Fruit fly (Drosophila melanogaster): Measurements from ENCODE around the gene CG14313.

The CG14313 gene

DNA sequence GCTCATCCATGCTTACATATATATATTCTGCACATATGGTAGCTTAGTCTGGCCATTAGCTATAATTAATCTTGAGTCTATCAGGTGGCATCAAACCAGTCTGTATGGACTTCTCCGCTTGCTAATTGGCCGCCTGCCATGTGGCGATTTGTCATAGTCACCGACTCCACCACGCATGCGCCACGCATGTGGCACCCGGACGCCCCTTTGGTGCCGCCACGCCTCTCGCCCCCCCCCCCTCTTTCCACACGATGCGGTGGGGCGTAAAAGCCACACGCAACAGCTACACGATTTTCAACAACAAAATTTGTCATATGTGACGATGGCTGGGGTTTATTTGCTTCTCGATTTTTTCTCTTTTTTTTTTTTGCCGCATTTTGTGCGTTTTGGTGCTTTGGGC, 38.1 kb downstream of the CG14313 start:
- TF ChIP-seq D1 (tag; optimal IDR thresholded peaks at IDR 0.05) (no peak), rn (GFP tag; IDR thresholded peaks at IDR 0.05) (no peak), CG4496 (GFP tag; IDR thresholded peaks at IDR 0.05) (0 out of 3 replicates have a peak, but pooled peaks have one; percentile 33)

DNA sequence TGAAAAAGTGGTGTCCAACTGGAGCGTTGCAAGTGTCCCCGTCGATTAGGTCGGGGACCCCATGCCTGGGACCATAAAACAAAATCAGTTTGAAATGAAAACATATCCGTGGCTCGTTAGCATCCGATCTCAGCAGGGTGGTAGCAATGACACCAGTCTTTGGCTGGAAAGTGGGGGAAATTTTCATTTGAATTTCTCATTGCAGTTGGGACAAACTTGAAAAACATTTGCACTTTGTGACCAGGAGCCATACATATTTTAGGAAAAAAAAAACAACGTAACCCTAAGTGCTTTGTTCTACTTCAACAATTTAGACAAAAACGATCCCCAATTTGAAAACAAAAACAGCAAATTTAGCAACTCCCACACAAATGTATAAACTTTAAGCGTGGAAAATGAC, 39.9 kb downstream of the CG14313 start, which contains the start of gene CG14316:
Gene CG14316 (plus strand): TSS at position 301 of the 400 bp plus-strand sequence.
- TF ChIP-seq CG10348 (GFP tag; IDR thresholded peaks at IDR 0.05) (no peak), Pif1A (GFP tag; optimal IDR thresholded peaks at IDR 0.05) (no peak), CG12605 (GFP tag; IDR thresholded peaks at IDR 0.05) (no peak), Pif1B (GFP tag; optimal IDR thresholded peaks at IDR 0.05) (no peak), CG13204 (GFP tag; optimal IDR thresholded peaks at IDR 0.05) (no peak), CG8301 (tag; optimal IDR thresholded peaks at IDR 0.05) (no peak), CG15710 (tag; optimal IDR thresholded peaks at IDR 0.05) (no peak), rn (GFP tag; IDR thresholded peaks at IDR 0.05) (no peak)

DNA sequence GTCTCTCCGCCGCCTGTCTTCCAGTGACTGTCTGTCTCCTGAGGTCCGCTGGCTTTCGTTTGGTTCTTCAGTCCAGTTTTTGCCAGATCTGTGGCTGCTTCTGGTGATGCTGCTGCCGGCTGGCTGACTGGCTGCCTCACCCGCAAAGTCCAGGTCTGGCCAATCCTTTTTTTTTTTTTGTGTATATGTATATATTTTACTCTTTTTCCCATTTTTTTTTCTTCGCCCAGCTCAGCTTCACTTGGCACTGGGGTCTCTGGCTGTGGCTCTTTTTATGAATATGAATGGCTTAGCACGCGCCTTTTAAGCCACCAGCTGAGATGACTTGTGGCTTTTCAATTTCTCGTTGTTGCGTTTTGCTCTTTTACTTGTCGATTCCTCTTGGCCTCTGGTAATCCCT, 45.1 kb downstream of the CG14313 start:
- TF ChIP-seq CG8159 (tag; optimal IDR thresholded peaks at IDR 0.05), result peak; percentile 44
- no peak for TF ChIP-seq CG32121 (GFP tag; IDR thresholded peaks at IDR 0.05)
- TF ChIP-seq CG13204 (GFP tag; optimal IDR thresholded peaks at IDR 0.05), result peak; percentile 76
- peak; percentile 5 for TF ChIP-seq CG14655 (GFP tag; optimal IDR thresholded peaks at IDR 0.05)
- peak; percentile 69; the same call in 2 of the 3 replicates for TF ChIP-seq CG4496 (GFP tag; IDR thresholded peaks at IDR 0.05)
- TF ChIP-seq Pif1B (GFP tag; optimal IDR thresholded peaks at IDR 0.05), result peak; percentile 18
- TF ChIP-seq D1 (tag; optimal IDR thresholded peaks at IDR 0.05), result no peak
- TF ChIP-seq gl (tag; optimal IDR thresholded peaks at IDR 0.05), result peak; percentile 60
- peak; percentile 50 for TF ChIP-seq CG15710 (tag; optimal IDR thresholded peaks at IDR 0.05)
- no peak for TF ChIP-seq CG12605 (GFP tag; IDR thresholded peaks at IDR 0.05)
- peak; percentile 21 for TF ChIP-seq EcR (GFP tag; optimal IDR thresholded peaks at IDR 0.05)
- peak; percentile 21 for TF ChIP-seq CG17806 (tag; optimal IDR thresholded peaks at IDR 0.05)
- TF ChIP-seq CG34367 (tag; optimal IDR thresholded peaks at IDR 0.05), result peak; percentile 9

DNA sequence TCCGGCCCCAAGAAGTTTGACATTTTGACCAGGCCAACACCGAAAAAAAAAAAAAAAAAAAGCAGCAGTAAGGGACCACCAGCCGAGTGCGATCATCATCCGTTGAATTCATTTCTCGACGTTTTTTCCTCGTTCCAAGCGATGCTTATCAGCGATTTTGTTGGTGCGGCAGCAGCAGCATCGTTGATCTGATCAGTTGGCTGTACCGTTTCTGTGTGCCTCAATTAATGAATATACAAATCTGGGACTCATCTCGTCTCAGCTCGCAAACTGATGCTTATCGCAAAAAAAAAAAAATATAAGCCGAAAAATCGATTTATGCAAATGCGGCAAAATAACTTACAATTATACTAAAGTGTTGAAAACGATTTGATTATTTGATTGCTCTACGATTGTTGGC, 46.9 kb downstream of the CG14313 start:
- TF ChIP-seq gl (tag; optimal IDR thresholded peaks at IDR 0.05), result no peak
- TF ChIP-seq D1 (tag; optimal IDR thresholded peaks at IDR 0.05), result no peak
- no peak for TF ChIP-seq fd96Ca (GFP tag; IDR thresholded peaks at IDR 0.05)
- no peak for TF ChIP-seq CG4496 (GFP tag; IDR thresholded peaks at IDR 0.05)
- no peak for TF ChIP-seq CG17806 (tag; optimal IDR thresholded peaks at IDR 0.05)
- no peak for TF ChIP-seq Snoo (tag; optimal IDR thresholded peaks at IDR 0.05)
- no peak for TF ChIP-seq CG9948 (tag; optimal IDR thresholded peaks at IDR 0.05)
- no peak for TF ChIP-seq CG10348 (GFP tag; IDR thresholded peaks at IDR 0.05)
- no peak for TF ChIP-seq Pif1B (GFP tag; optimal IDR thresholded peaks at IDR 0.05)
- TF ChIP-seq CG8159 (tag; optimal IDR thresholded peaks at IDR 0.05), result no peak
- no peak for TF ChIP-seq CG14655 (GFP tag; optimal IDR thresholded peaks at IDR 0.05)
- TF ChIP-seq CG32121 (GFP tag; IDR thresholded peaks at IDR 0.05), result no peak
- no peak for TF ChIP-seq CG8301 (tag; optimal IDR thresholded peaks at IDR 0.05)
- TF ChIP-seq CG15710 (tag; optimal IDR thresholded peaks at IDR 0.05), result no peak
- TF ChIP-seq CG12605 (GFP tag; IDR thresholded peaks at IDR 0.05), result no peak
- TF ChIP-seq CG13204 (GFP tag; optimal IDR thresholded peaks at IDR 0.05), result no peak

All from whole organism, pupa.